Worm (Caenorhabditis elegans) whole organism, early embryonic: ENCODE measurements around the gene dpy-31.

Source experiments
- B0310.2 ChIP-seq: sonication (generic microtip); optimal IDR thresholded peaks from 2 replicates; lab custom pipeline; 2016; ENCODE audit warnings: mild to moderate bottlenecking, missing genetic modification characterization, missing compliant biosample characterization
- F13C5.2 ChIP-seq: sonication (generic microtip); optimal IDR thresholded peaks from 2 replicates; lab custom pipeline; 2017; ENCODE audit warnings: mild to moderate bottlenecking, missing genetic modification characterization, inconsistent platforms, missing compliant biosample characterization
- aly-1 ChIP-seq: sonication (generic microtip); optimal IDR thresholded peaks from 2 replicates; lab custom pipeline; 2016; ENCODE audit warnings: missing genetic modification characterization, missing compliant biosample characterization
- ama-1 ChIP-seq: fragments of 150-350 bp; optimal IDR thresholded peaks from 2 replicates; lab custom pipeline; 2014
- ceh-13 ChIP-seq: fragments of 200-800 bp; sonication (Bioruptor generic); optimal IDR thresholded peaks from 2 replicates; lab custom pipeline; 2018; ENCODE audit warnings: mild to moderate bottlenecking, missing genetic modification characterization, missing compliant biosample characterization
- ceh-36 ChIP-seq: sonication (generic microtip); optimal IDR thresholded peaks from 2 replicates; lab custom pipeline; 2016; ENCODE audit warnings: missing genetic modification characterization, inconsistent platforms, missing compliant biosample characterization
- ets-7 ChIP-seq: sonication (generic microtip); optimal IDR thresholded peaks from 2 replicates; lab custom pipeline; 2016; ENCODE audit warnings: missing genotype, missing genetic modification characterization, missing compliant biosample characterization
- flt-1 ChIP-seq: fragments of 200-800 bp; sonication (Bioruptor generic); IDR thresholded peaks from 2 replicates; pipeline ENCODE4 v1.3.6; 2022; ENCODE audit warnings: missing genetic modification characterization, missing compliant biosample characterization
- hmbx-1 ChIP-seq: sonication (generic microtip); optimal IDR thresholded peaks from 2 replicates; lab custom pipeline; 2016; ENCODE audit warnings: mild to moderate bottlenecking, missing genetic modification characterization, missing compliant biosample characterization
- hmg-4 ChIP-seq: fragments of 200-800 bp; sonication (Bioruptor generic); optimal IDR thresholded peaks from 2 replicates; lab custom pipeline; 2018; ENCODE audit warnings: mild to moderate bottlenecking, missing genetic modification characterization, missing compliant biosample characterization
- hnd-1 ChIP-seq: sonication (generic microtip); optimal IDR thresholded peaks from 2 replicates; lab custom pipeline; 2016; ENCODE audit warnings: missing genetic modification characterization, missing compliant biosample characterization
- pes-1 ChIP-seq: fragments of 200-800 bp; sonication (Bioruptor generic); IDR thresholded peaks from 2 replicates; pipeline ENCODE4 v1.3.6; 2022; ENCODE audit warnings: missing genetic modification reagents, missing genetic modification characterization, missing compliant biosample characterization
- scrt-1 ChIP-seq: fragments of 200-800 bp; sonication (Bioruptor generic); IDR thresholded peaks from 2 replicates; pipeline ENCODE4 v1.3.6; 2022; ENCODE audit warnings: missing genetic modification characterization, missing compliant biosample characterization
- sea-1 ChIP-seq: fragments of 200-800 bp; sonication (Bioruptor generic); conservative IDR thresholded peaks from 2 replicates; pipeline ENCODE4 v1.3.6; 2022; ENCODE audit warnings: missing genetic modification characterization, missing compliant biosample characterization
- tbx-11 ChIP-seq: fragments of 200-800 bp; sonication (Bioruptor generic); IDR thresholded peaks from 2 replicates; pipeline ENCODE4 v1.3.6; 2022; ENCODE audit warnings: missing genetic modification characterization, missing compliant biosample characterization
- tbx-37 ChIP-seq: fragments of 200-800 bp; sonication (Bioruptor generic); conservative IDR thresholded peaks from 2 replicates; pipeline ENCODE4 v1.3.6; 2022; ENCODE audit warnings: missing genetic modification reagents, missing genetic modification characterization, missing compliant biosample characterization
- tra-4 ChIP-seq: sonication (generic microtip); optimal IDR thresholded peaks from 2 replicates; lab custom pipeline; 2017; ENCODE audit warnings: missing genetic modification characterization, missing compliant biosample characterization

dpy-31 gene

DNA sequence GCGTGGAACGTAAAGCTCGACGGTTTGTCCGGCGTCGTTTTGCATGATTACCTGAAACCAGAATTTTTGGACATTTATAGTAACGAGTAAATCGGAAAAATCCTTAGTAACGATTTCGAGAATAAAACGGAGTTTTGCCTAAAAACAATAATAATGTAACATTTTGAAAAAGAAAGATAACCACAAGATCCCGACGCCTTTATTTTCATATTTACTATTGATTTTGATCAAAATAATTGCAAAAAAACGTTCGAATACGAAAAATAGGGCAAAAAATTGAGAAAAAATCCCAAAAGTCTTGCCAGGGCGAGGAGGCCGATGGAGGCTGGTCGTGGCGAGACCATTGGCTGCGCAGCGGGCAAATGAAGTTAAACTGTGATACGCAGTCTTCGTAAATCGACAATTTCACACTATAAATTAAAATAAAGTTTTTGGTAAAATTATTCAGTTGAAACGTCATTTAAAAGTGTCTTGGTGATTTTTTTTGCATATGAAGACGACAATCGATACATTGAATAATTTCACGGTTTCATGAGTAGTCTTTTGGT, 12.4 kb upstream of the dpy-31 start, which contains the start of gene rps-21:
Gene rps-21 (minus strand): TSS at position 51 of the 548 bp plus-strand sequence.
- peak; percentile 47 for TF ChIP-seq F13C5.2 (tag; lab: Kevin White, UChicago)
- TF ChIP-seq hmg-4: peak; percentile 24
- TF ChIP-seq aly-1: no peak
- 0 out of 2 replicates have a peak, but pooled peaks have one; percentile 32 for TF ChIP-seq pes-1 (GFP tag; lab: Robert Waterston, UW)

DNA sequence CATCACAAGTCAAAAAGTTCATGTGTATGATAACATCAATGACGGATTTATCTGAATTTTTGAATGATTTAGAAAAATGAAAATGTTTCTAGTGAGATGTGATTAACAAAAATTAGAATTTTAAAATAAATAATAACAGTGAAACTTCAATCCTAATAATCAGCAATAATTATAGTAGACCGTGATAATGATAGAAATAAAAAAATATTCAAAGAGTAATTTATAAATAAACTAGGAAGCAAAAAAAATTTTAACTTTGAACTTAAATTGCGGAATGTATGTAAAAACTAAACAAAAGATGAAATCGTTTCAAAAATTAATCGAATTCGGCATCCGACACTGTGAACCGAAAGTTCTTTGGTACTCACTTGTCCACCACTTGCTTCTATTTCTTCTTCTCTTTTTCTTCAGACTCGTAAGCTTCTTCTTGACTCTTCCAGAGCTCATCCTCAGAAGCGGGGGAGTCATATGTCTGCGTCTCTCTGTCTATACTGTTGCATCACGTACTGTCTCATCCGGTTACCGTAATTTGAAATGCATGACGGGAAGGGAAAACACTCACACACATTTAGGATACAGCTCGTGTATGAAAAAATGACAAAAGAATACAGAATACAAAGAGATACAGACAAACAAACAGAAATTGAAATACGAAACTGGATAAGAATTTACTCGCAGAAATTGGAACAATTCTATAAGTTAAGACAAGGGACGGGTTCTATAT, 8.9 kb upstream of the dpy-31 start, which contains the start of gene mec-14:
Gene mec-14 (minus strand): TSS at position 51 of the 724 bp plus-strand sequence.
- TF ChIP-seq ceh-36: no peak
- TF ChIP-seq B0310.2 (tag; lab: Kevin White, UChicago): no peak

DNA sequence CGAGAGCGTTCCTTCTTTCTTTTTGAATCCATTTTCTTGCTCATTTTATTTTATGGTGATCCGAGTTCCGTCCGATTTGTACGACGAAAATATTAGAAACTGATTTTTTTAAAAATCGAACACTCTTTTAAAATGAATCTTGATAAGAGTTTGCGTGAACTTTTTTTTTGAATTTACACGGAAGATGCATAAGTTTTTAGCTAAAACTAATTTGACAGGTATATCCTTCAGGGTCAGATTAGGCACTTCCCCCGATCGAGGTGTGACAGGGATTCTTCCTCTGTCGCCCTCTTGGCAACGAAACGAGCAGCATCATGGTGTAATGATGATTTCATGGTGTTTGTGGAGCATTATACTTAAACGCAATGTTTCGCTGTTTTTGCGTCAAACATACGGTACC, 6.7 kb upstream of the dpy-31 start, which contains the start of gene F37C12.18:
Gene F37C12.18 (minus strand): TSS at position 101 of the 400 bp plus-strand sequence.
- TF ChIP-seq hmg-4: no peak
- no peak for TF ChIP-seq ama-1
- TF ChIP-seq tbx-11 (GFP tag; lab: Robert Waterston, UW): no peak
- TF ChIP-seq F13C5.2 (tag; lab: Kevin White, UChicago): no peak
- TF ChIP-seq ceh-13 (GFP tag; lab: Kevin White, UChicago): no peak
- TF ChIP-seq ets-7 (tag; lab: Kevin White, UChicago): no peak
- no peak for TF ChIP-seq aly-1
- no peak for TF ChIP-seq B0310.2 (tag; lab: Kevin White, UChicago)
- TF ChIP-seq ceh-36: no peak
- no peak for TF ChIP-seq hnd-1 (tag; lab: Kevin White, UChicago)
- no peak for TF ChIP-seq sea-1 (GFP tag; lab: Robert Waterston, UW)
- TF ChIP-seq scrt-1 (GFP tag; lab: Robert Waterston, UW): no peak
- TF ChIP-seq tra-4 (tag; lab: Kevin White, UChicago): no peak
- TF ChIP-seq flt-1 (GFP tag; lab: Robert Waterston, UW): no peak
- no peak for TF ChIP-seq pes-1 (GFP tag; lab: Robert Waterston, UW)
- TF ChIP-seq tbx-37 (GFP tag; lab: Robert Waterston, UW): no peak

DNA sequence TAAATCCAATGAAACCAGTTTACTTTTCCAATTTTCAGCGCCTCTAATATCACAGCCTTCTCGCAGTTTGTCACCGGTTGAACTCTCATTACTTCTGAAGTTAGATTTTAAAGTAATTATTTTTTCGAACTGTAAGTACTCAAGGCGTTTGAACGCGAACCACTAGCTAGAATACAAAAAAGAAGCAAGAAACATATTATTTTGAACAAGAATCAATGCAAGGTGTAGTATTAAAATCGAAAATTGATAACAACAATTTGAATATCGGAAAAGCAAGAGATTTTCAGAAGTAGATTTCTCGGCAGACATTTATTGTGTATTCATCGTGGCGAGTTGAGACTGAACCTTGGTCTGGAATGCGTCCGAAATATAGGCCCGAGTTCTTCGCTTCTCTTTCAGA, 4.0 kb upstream of the dpy-31 start, which contains the start of gene exos-9:
Gene exos-9 (minus strand): TSS at position 101 of the 400 bp plus-strand sequence.
- TF ChIP-seq tbx-11 (GFP tag; lab: Robert Waterston, UW) (no peak), F13C5.2 (tag; lab: Kevin White, UChicago) (no peak), aly-1 (no peak), hmg-4 (no peak), tbx-37 (GFP tag; lab: Robert Waterston, UW) (no peak), sea-1 (GFP tag; lab: Robert Waterston, UW) (no peak), pes-1 (GFP tag; lab: Robert Waterston, UW) (no peak), hmbx-1 (no peak), flt-1 (GFP tag; lab: Robert Waterston, UW) (no peak)

DNA sequence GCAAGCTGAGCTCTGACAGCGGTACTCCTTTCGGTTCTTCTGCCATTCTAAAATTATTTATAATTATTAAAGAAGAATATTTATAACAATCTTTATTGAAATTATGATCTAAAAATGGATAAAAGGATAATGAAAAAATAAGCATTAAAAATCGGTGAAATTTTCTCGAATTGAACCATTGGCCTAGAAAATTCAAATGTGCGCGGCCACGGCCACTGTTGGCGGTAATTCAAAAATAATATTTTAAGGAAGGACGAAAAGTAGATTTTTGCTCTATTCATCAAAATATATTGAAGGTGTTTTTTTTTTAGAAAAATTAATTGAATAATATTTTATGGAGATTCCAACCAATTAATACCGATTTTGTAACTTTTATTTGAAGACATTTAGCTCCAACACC, 3.2 kb upstream of the dpy-31 start, which contains the start of gene pfd-5:
Gene pfd-5 (minus strand): TSS at position 47 of the 400 bp plus-strand sequence.
- TF ChIP-seq flt-1 (GFP tag; lab: Robert Waterston, UW) (no peak), hnd-1 (tag; lab: Kevin White, UChicago) (no peak), pes-1 (GFP tag; lab: Robert Waterston, UW) (peak; percentile 77), hmbx-1 (peak; percentile 0), sea-1 (GFP tag; lab: Robert Waterston, UW) (0 out of 2 replicates have a peak, but pooled peaks have one; percentile 11), F13C5.2 (tag; lab: Kevin White, UChicago) (peak; percentile 35), tbx-37 (GFP tag; lab: Robert Waterston, UW) (peak; percentile 95)

DNA sequence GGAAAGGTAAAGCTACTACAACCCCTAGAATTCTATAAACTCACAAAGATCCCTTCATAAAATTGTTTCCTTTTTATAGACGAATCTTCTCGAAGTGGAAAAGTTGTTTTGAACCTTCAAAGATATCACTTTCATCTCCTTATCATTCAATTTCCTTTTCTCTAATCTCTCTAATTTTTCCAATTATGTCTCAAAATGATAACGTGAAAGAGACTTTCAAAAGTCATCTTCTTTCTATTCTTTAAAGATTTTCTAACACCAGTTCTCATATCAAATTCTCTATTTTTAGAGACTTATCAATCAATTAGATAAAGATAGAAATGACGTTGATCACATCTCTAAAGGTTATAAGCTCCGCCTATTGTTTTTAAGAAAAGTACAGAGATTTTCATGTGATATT, 2.5 kb upstream of the dpy-31 start:
- TF ChIP-seq F13C5.2 (tag; lab: Kevin White, UChicago) (no peak), hmbx-1 (no peak), ama-1 (no peak), aly-1 (no peak), ets-7 (tag; lab: Kevin White, UChicago) (no peak), pes-1 (GFP tag; lab: Robert Waterston, UW) (no peak)

DNA sequence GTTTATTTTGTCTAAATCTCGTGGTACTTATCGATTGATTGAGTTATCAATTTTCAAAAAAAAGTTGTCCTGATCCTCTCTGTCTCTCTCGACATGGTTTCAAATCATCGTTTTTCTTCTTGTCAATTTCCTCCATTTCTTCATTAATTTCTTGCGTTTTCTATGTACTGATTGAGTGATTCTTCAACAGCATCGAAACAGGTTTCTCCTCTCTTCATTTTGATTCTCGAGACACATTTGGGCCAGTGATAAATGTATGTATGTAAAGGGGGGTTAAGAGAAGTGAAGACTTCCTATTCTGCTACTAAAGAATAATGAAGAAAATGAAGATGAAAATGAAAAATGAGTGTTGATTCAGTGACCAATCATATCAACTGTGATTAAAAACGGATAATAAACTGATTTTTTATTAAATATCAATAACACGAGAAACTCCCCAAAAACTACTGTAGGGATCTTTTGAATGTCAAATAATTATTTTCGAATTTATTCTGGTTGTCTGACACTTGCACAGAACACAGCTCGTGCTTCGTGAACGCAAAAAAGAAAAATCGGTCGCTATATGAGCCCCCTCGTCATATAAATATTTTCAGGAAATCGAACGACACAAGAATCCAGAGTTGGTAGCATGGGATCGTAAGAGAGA, 1.2 kb downstream of the dpy-31 start:
- TF ChIP-seq tra-4 (tag; lab: Kevin White, UChicago) (no peak), scrt-1 (GFP tag; lab: Robert Waterston, UW) (no peak), sea-1 (GFP tag; lab: Robert Waterston, UW) (no peak), ets-7 (tag; lab: Kevin White, UChicago) (no peak), flt-1 (GFP tag; lab: Robert Waterston, UW) (no peak), ceh-36 (no peak), tbx-37 (GFP tag; lab: Robert Waterston, UW) (no peak), aly-1 (no peak), pes-1 (GFP tag; lab: Robert Waterston, UW) (no peak), F13C5.2 (tag; lab: Kevin White, UChicago) (no peak), ceh-13 (GFP tag; lab: Kevin White, UChicago) (no peak), hmg-4 (no peak), hmbx-1 (no peak), tbx-11 (GFP tag; lab: Robert Waterston, UW) (no peak), ama-1 (no peak)
